Fruit fly (Drosophila melanogaster) whole organism, prepupa: ENCODE data around the gene CG42671.

ENCODE experiments used
- Blimp-1 ChIP-seq: fragments of 200-800 bp; sonication (Bioruptor generic); optimal IDR thresholded peaks from 3 replicates; lab custom pipeline; 2017; ENCODE audit warnings: missing biosample characterization, missing genetic modification characterization, mild to moderate bottlenecking, moderate library complexity, missing genetic modification reagents
- CG10631 ChIP-seq: fragments of 200-800 bp; sonication (Bioruptor generic); optimal IDR thresholded peaks from 2 replicates; lab custom pipeline; 2016; ENCODE audit warnings: missing biosample characterization, missing genetic modification characterization
- CG10669 ChIP-seq: fragments of 200-800 bp; sonication (Bioruptor generic); optimal IDR thresholded peaks from 3 replicates; lab custom pipeline; 2018; ENCODE audit warnings: missing biosample characterization, mild to moderate bottlenecking, missing genetic modification characterization, moderate library complexity
- Lpt ChIP-seq: fragments of 200-800 bp; sonication (Bioruptor generic); optimal IDR thresholded peaks from 3 replicates; lab custom pipeline; 2016; ENCODE audit warnings: missing biosample characterization, missing genetic modification characterization
- acj6 ChIP-seq: fragments of 200-800 bp; sonication (Bioruptor generic); optimal IDR thresholded peaks from 3 replicates; lab custom pipeline; 2016; ENCODE audit warnings: missing biosample characterization, missing genetic modification characterization
- eg ChIP-seq: fragments of 200-800 bp; sonication (Bioruptor generic); IDR thresholded peaks from 3 replicates; pipeline ENCODE4 v1.3.6; 2022; ENCODE audit warnings: missing biosample characterization, missing genetic modification characterization
- fd59A ChIP-seq: fragments of 200-800 bp; sonication (Bioruptor generic); optimal IDR thresholded peaks from 2 replicates; lab custom pipeline; 2017; ENCODE audit warnings: missing biosample characterization, mild to moderate bottlenecking, missing genetic modification characterization, missing genetic modification reagents
- spab ChIP-seq: fragments of 200-800 bp; sonication (Bioruptor generic); optimal IDR thresholded peaks from 2 replicates; lab custom pipeline; 2017; ENCODE audit warnings: missing biosample characterization, mild to moderate bottlenecking, missing genetic modification characterization, missing genetic modification reagents
- ss ChIP-seq, 2 experiments: fragments of 200-800 bp; sonication (Bioruptor generic); optimal IDR thresholded peaks; 2 replicates in 1 of 2; 3 replicates in 1 of 2; lab custom pipeline; 2017 to 2018; ENCODE audit warnings: mild to moderate bottlenecking in 2 of 2, missing biosample characterization in 2 of 2, missing genetic modification characterization in 2 of 2, moderate library complexity in 1 of 2
- vri ChIP-seq: fragments of 200-800 bp; sonication (Bioruptor generic); optimal IDR thresholded peaks from 3 replicates; lab custom pipeline; 2016; ENCODE audit warnings: missing biosample characterization, mild to moderate bottlenecking, missing genetic modification characterization

DNA sequence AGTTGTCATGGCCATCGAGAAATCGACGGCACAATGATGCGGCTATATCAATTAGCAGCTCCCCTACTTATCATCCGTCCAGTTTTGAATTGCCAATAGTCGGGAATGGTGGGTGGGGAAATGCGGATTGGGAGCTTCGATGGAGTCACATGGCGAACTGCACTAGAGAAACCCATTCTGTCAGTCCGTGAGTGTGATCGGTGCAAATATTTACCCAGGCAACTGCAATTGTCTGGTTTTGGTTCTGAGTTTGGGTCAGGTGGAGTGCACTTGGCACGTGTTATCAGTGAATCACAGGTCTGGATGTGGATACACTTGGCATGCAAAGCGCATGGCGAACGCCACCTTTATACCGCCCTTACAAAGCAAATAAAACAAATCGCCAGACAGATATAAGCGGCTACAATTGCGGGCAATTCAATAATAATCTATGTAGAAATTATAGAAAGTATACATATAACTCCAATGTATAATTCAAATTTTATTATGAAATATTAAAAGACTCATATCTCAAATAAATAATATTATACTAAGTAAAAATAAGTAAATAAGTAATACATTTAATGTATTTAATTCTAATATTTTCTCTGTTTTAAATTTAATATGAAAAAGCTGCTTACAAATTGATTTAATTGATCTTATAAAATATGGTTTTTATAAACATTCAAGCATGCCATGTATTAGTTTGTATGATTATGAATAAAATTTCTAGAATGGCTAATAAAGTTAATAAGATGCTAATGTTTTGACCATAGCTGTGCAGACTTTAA, 58.1 kb downstream of the CG42671 start:
- no peak for TF ChIP-seq CG10669
- peak in 1 of 2 experiments; percentile 42 for TF ChIP-seq ss (GFP tag; optimal IDR thresholded peaks at IDR 0.05; lab: Kevin White, UChicago)
- no peak for TF ChIP-seq acj6 (GFP tag; lab: Kevin White, UChicago)
- TF ChIP-seq Lpt (GFP tag; lab: Kevin White, UChicago), result no peak
- no peak for TF ChIP-seq Blimp-1 (GFP tag; lab: Kevin White, UChicago)
- TF ChIP-seq vri, result peak; percentile 41
- no peak for TF ChIP-seq CG10631 (GFP tag; lab: Kevin White, UChicago)
- TF ChIP-seq spab, result no peak
- TF ChIP-seq eg, result no peak
- no peak for TF ChIP-seq fd59A (GFP tag; lab: Kevin White, UChicago)
